Fruit fly (Drosophila melanogaster) whole organism, embryonic: ENCODE measurements around the gene CG9992.

Source experiments
- Abd-B ChIP-seq: fragments of 200-800 bp; sonication (Bioruptor generic); optimal IDR thresholded peaks from 2 replicates; lab custom pipeline; 2018; ENCODE audit warnings: missing biosample characterization, mild to moderate bottlenecking, missing genetic modification characterization, moderate library complexity
- Antp ChIP-seq: fragments of 200-800 bp; sonication (Bioruptor generic); optimal IDR thresholded peaks from 3 replicates; lab custom pipeline; 2016; ENCODE audit warnings: missing biosample characterization, missing genetic modification characterization
- CG11696 ChIP-seq: fragments of 200-800 bp; sonication (Bioruptor generic); IDR thresholded peaks from 2 replicates; pipeline ENCODE4 v1.3.6; 2022; ENCODE audit warnings: missing biosample characterization, missing genetic modification characterization
- CG13123 ChIP-seq: fragments of 200-800 bp; sonication (Bioruptor generic); optimal IDR thresholded peaks from 2 replicates; lab custom pipeline; 2016; ENCODE audit warnings: missing biosample characterization, missing genetic modification characterization
- CG15011 ChIP-seq: fragments of 200-800 bp; sonication (Bioruptor generic); optimal IDR thresholded peaks from 3 replicates; lab custom pipeline; 2018; ENCODE audit warnings: missing biosample characterization, mild to moderate bottlenecking, missing genetic modification characterization
- CG15269 ChIP-seq: fragments of 200-800 bp; sonication (Bioruptor generic); optimal IDR thresholded peaks from 2 replicates; lab custom pipeline; 2018; ENCODE audit warnings: missing biosample characterization, mild to moderate bottlenecking, missing genetic modification characterization, moderate library complexity
- CG1529 ChIP-seq: fragments of 200-800 bp; sonication (Bioruptor generic); optimal IDR thresholded peaks from 3 replicates; lab custom pipeline; 2018; ENCODE audit warnings: missing biosample characterization, missing genetic modification characterization
- CG17186 ChIP-seq: fragments of 200-800 bp; sonication (Bioruptor generic); optimal IDR thresholded peaks from 3 replicates; lab custom pipeline; 2017; ENCODE audit warnings: missing biosample characterization, missing genetic modification reagents, missing genetic modification characterization
- CG17385 ChIP-seq: fragments of 200-800 bp; sonication (Bioruptor generic); optimal IDR thresholded peaks from 3 replicates; lab custom pipeline; 2018; ENCODE audit warnings: missing biosample characterization, mild to moderate bottlenecking, missing genetic modification characterization
- CG17568 ChIP-seq: fragments of 200-800 bp; sonication (Bioruptor generic); optimal IDR thresholded peaks from 2 replicates; lab custom pipeline; 2018; ENCODE audit warnings: missing biosample characterization, mild to moderate bottlenecking, missing genetic modification characterization, moderate library complexity
- CG17802 ChIP-seq: fragments of 200-800 bp; sonication (Bioruptor generic); optimal IDR thresholded peaks from 2 replicates; lab custom pipeline; 2018; ENCODE audit warnings: missing biosample characterization, mild to moderate bottlenecking, missing genetic modification characterization, moderate library complexity
- CG18011 ChIP-seq: fragments of 200-800 bp; sonication (Bioruptor generic); optimal IDR thresholded peaks from 2 replicates; lab custom pipeline; 2017; ENCODE audit warnings: missing biosample characterization, missing genetic modification characterization, mild to moderate bottlenecking, moderate library complexity, missing genotype
- CG18599 ChIP-seq: fragments of 200-800 bp; sonication (Bioruptor generic); optimal IDR thresholded peaks from 3 replicates; lab custom pipeline; 2017; ENCODE audit warnings: missing biosample characterization, missing genetic modification characterization, mild to moderate bottlenecking, moderate library complexity, missing genetic modification reagents
- CG2712 ChIP-seq: fragments of 200-800 bp; optimal IDR thresholded peaks from 3 replicates; lab custom pipeline; 2019; ENCODE audit warnings: missing biosample characterization, mild to moderate bottlenecking, missing genetic modification characterization, moderate library complexity
- CG3163 ChIP-seq: fragments of 200-800 bp; sonication (Bioruptor generic); optimal IDR thresholded peaks from 3 replicates; lab custom pipeline; 2016; ENCODE audit warnings: missing biosample characterization, missing genetic modification characterization
- CG33557 ChIP-seq: fragments of 200-800 bp; sonication (Bioruptor generic); optimal IDR thresholded peaks from 2 replicates; lab custom pipeline; 2019; ENCODE audit warnings: missing biosample characterization, mild to moderate bottlenecking, missing genetic modification characterization, moderate library complexity
- CG3726 ChIP-seq: fragments of 200-800 bp; sonication (Bioruptor generic); IDR thresholded peaks from 3 replicates; pipeline ENCODE4, ENCODE4 v1.3.6; 2022; ENCODE audit warnings: missing biosample characterization, missing genetic modification characterization
- CG3995 ChIP-seq: fragments of 200-800 bp; sonication (Bioruptor generic); optimal IDR thresholded peaks from 3 replicates; lab custom pipeline; 2016; ENCODE audit warnings: missing biosample characterization, missing genetic modification characterization
- CG5245 ChIP-seq: fragments of 200-800 bp; sonication (Bioruptor generic); optimal IDR thresholded peaks from 3 replicates; lab custom pipeline; 2016; ENCODE audit warnings: missing biosample characterization, missing genetic modification characterization
- CG8089 ChIP-seq: fragments of 200-800 bp; sonication (Bioruptor generic); optimal IDR thresholded peaks from 3 replicates; lab custom pipeline; 2016; ENCODE audit warnings: missing biosample characterization, missing genetic modification characterization
- CG8765 ChIP-seq: fragments of 200-800 bp; sonication (Bioruptor generic); IDR thresholded peaks from 2 replicates; pipeline ENCODE4 v1.3.6; 2022; ENCODE audit warnings: missing biosample characterization, missing genetic modification characterization
- CG9437 ChIP-seq: fragments of 200-800 bp; sonication (Bioruptor generic); optimal IDR thresholded peaks from 2 replicates; lab custom pipeline; 2018; ENCODE audit warnings: missing biosample characterization, mild to moderate bottlenecking, missing genetic modification characterization
- CG9609 ChIP-seq: fragments of 200-800 bp; sonication (Bioruptor generic); optimal IDR thresholded peaks from 3 replicates; lab custom pipeline; 2016; ENCODE audit warnings: missing biosample characterization, missing genetic modification characterization
- Doc3 ChIP-seq: fragments of 200-800 bp; sonication (Bioruptor generic); IDR thresholded peaks from 3 replicates; pipeline ENCODE4 v1.3.6; 2022; ENCODE audit warnings: missing biosample characterization, missing genetic modification characterization; ENCODE audit not compliant: partially characterized antibody
- Drgx ChIP-seq: fragments of 200-800 bp; sonication (Bioruptor generic); IDR thresholded peaks from 2 replicates; pipeline ENCODE4 v1.3.6; 2022; ENCODE audit warnings: missing biosample characterization, missing genetic modification characterization
- Elba2 ChIP-seq: fragments of 200-800 bp; sonication (Bioruptor generic); optimal IDR thresholded peaks from 3 replicates; lab custom pipeline; 2016; ENCODE audit warnings: missing biosample characterization, missing genetic modification characterization
- Fer3 ChIP-seq: fragments of 200-800 bp; sonication (Bioruptor generic); optimal IDR thresholded peaks from 2 replicates; lab custom pipeline; 2018; ENCODE audit warnings: missing biosample characterization, mild to moderate bottlenecking, missing genetic modification characterization, moderate library complexity
- Hey ChIP-seq: fragments of 200-800 bp; sonication (Bioruptor generic); optimal IDR thresholded peaks from 3 replicates; lab custom pipeline; 2018; ENCODE audit warnings: missing biosample characterization, mild to moderate bottlenecking, missing genetic modification characterization
- HmgZ ChIP-seq: fragments of 200-800 bp; sonication (Bioruptor generic); optimal IDR thresholded peaks from 2 replicates; lab custom pipeline; 2018; ENCODE audit warnings: missing biosample characterization, mild to moderate bottlenecking, missing genetic modification characterization
- Mad ChIP-seq: fragments of 200-800 bp; sonication (Bioruptor generic); optimal IDR thresholded peaks from 2 replicates; lab custom pipeline; 2016; ENCODE audit warnings: missing biosample characterization, missing genetic modification characterization
- Nf-YA ChIP-seq: fragments of 200-800 bp; sonication (Bioruptor generic); IDR thresholded peaks from 2 replicates; pipeline ENCODE4 v1.3.6; 2022; ENCODE audit warnings: missing biosample characterization, missing genetic modification characterization
- Optix ChIP-seq: fragments of 200-800 bp; sonication (Bioruptor generic); IDR thresholded peaks from 3 replicates; pipeline ENCODE4 v1.3.6; 2022; ENCODE audit warnings: missing biosample characterization, missing genetic modification characterization
- Taf1 ChIP-seq: fragments of 200-800 bp; sonication (Bioruptor generic); IDR thresholded peaks from 2 replicates; pipeline ENCODE4 v1.3.6; 2022; ENCODE audit warnings: missing biosample characterization, missing genetic modification characterization
- Xrp1 ChIP-seq: fragments of 200-800 bp; sonication (Bioruptor generic); IDR thresholded peaks from 2 replicates; pipeline ENCODE4 v1.3.6; 2022; ENCODE audit warnings: missing biosample characterization, missing genetic modification characterization
- az2 ChIP-seq: fragments of 200-800 bp; sonication (Bioruptor generic); optimal IDR thresholded peaks from 3 replicates; lab custom pipeline; 2016; ENCODE audit warnings: missing biosample characterization, missing genetic modification characterization
- bab2 ChIP-seq: fragments of 200-800 bp; sonication (Bioruptor generic); optimal IDR thresholded peaks from 2 replicates; lab custom pipeline; 2016; ENCODE audit warnings: missing biosample characterization, missing genetic modification characterization
- dan ChIP-seq: fragments of 200-800 bp; sonication (Bioruptor generic); IDR thresholded peaks from 2 replicates; pipeline ENCODE4 v1.3.6; 2022; ENCODE audit warnings: missing biosample characterization, missing genetic modification characterization
- ewg ChIP-seq: fragments of 200-800 bp; sonication (Bioruptor generic); optimal IDR thresholded peaks from 3 replicates; lab custom pipeline; 2017; ENCODE audit warnings: mild to moderate bottlenecking, missing biosample characterization, missing genetic modification reagents, missing genetic modification characterization
- knrl ChIP-seq: fragments of 200-800 bp; sonication (Bioruptor generic); IDR thresholded peaks from 3 replicates; pipeline ENCODE4 v1.3.6; 2022; ENCODE audit warnings: missing biosample characterization, missing genetic modification characterization; ENCODE audit not compliant: partially characterized antibody
- lbe ChIP-seq: fragments of 200-800 bp; sonication (Bioruptor generic); optimal IDR thresholded peaks from 2 replicates; lab custom pipeline; 2016; ENCODE audit warnings: missing biosample characterization, mild to moderate bottlenecking, missing genetic modification characterization
- nerfin-1 ChIP-seq: fragments of 200-800 bp; sonication (Bioruptor generic); optimal IDR thresholded peaks from 3 replicates; lab custom pipeline; 2019; ENCODE audit warnings: missing biosample characterization, mild to moderate bottlenecking, missing genetic modification characterization, moderate library complexity
- pfk ChIP-seq: fragments of 200-800 bp; sonication (Bioruptor generic); optimal IDR thresholded peaks from 2 replicates; lab custom pipeline; 2018; ENCODE audit warnings: missing biosample characterization, mild to moderate bottlenecking, missing genetic modification characterization, moderate library complexity
- psq ChIP-seq: fragments of 200-800 bp; sonication (Bioruptor generic); optimal IDR thresholded peaks from 2 replicates; lab custom pipeline; 2017; ENCODE audit warnings: missing biosample characterization, missing genetic modification characterization
- rib ChIP-seq: fragments of 200-800 bp; sonication (Bioruptor generic); IDR thresholded peaks from 2 replicates; pipeline ENCODE4 v1.3.6; 2022; ENCODE audit warnings: missing biosample characterization, missing genetic modification characterization
- row ChIP-seq: fragments of 200-800 bp; sonication (Bioruptor generic); IDR thresholded peaks from 3 replicates; pipeline ENCODE4 v1.3.6; 2022; ENCODE audit warnings: missing biosample characterization, missing genetic modification characterization
- sens ChIP-seq: fragments of 200-800 bp; sonication (Bioruptor generic); peaks from one replicate; lab custom pipeline; 2016; ENCODE audit warnings: missing biosample characterization, missing genetic modification characterization
- tgo ChIP-seq: fragments of 200-800 bp; sonication (Bioruptor generic); IDR thresholded peaks from 3 replicates; pipeline ENCODE4 v1.3.6; 2022; ENCODE audit warnings: missing biosample characterization, missing genetic modification characterization
- trh ChIP-seq: fragments of 200-800 bp; sonication (Bioruptor generic); optimal IDR thresholded peaks from 2 replicates; lab custom pipeline; 2016; ENCODE audit warnings: missing biosample characterization, missing genetic modification characterization
- wek ChIP-seq: fragments of 200-800 bp; sonication (Bioruptor generic); optimal IDR thresholded peaks from 3 replicates; lab custom pipeline; 2018; ENCODE audit warnings: missing biosample characterization, mild to moderate bottlenecking, missing genetic modification characterization, moderate library complexity
- z ChIP-seq: fragments of 200-800 bp; sonication (Bioruptor generic); IDR thresholded peaks from 3 replicates; pipeline ENCODE4 v1.3.6; 2022; ENCODE audit warnings: missing biosample characterization, missing genetic modification characterization

Gene CG9992

dm6 chrX:16332615-16333288 lies 52.0 kb downstream of the CG9992 start (continued):
- TF ChIP-seq CG18011 (peak; percentile 86), CG17802 (tag; lab: Kevin White, UChicago) (peak; percentile 81), CG17186 (GFP tag; lab: Kevin White, UChicago) (peak; percentile 82), CG3726 (GFP tag; lab: Robert Waterston, UW) (no peak; the same call in 2 of the 3 replicates), HmgZ (tag; lab: Kevin White, UChicago) (peak; percentile 97), CG18599 (peak; percentile 97), CG17385 (GFP tag; lab: Kevin White, UChicago) (peak; percentile 94), lbe (GFP tag; lab: Kevin White, UChicago) (peak; percentile 89), Drgx (GFP tag; lab: Robert Waterston, UW) (peak; percentile 95), Taf1 (GFP tag; lab: Robert Waterston, UW) (peak; percentile 81), CG13123 (GFP tag; lab: Kevin White, UChicago) (peak; percentile 88), wek (GFP tag; lab: Kevin White, UChicago) (peak; percentile 84), Abd-B (GFP tag; lab: Kevin White, UChicago) (peak; percentile 93), bab2 (peak; percentile 95), CG3163 (peak; percentile 98), CG3995 (GFP tag; lab: Kevin White, UChicago) (peak; percentile 69), CG5245 (GFP tag; lab: Kevin White, UChicago) (peak; percentile 83), Antp (peak; percentile 94), CG11696 (GFP tag; lab: Robert Waterston, UW) (peak; percentile 98), row (GFP tag; lab: Robert Waterston, UW) (peak; percentile 95), Doc3 (no peak), CG9437 (GFP tag; lab: Kevin White, UChicago) (peak; percentile 94), CG33557 (GFP tag; lab: Kevin White, UChicago) (peak; percentile 96), rib (GFP tag; lab: Robert Waterston, UW) (peak; percentile 87), CG15011 (GFP tag; lab: Kevin White, UChicago) (peak; percentile 95), Elba2 (GFP tag; lab: Kevin White, UChicago) (no peak), sens (GFP tag; lab: Kevin White, UChicago) (peak; percentile 99), Nf-YA (peak; percentile 86), Mad (GFP tag; lab: Kevin White, UChicago) (peak; percentile 94), CG2712 (tag; lab: Kevin White, UChicago) (peak; percentile 98), az2 (GFP tag; lab: Kevin White, UChicago) (peak; percentile 94), knrl (GFP tag; lab: Robert Waterston, UW) (no peak), Hey (tag; lab: Kevin White, UChicago) (no peak), Xrp1 (GFP tag; lab: Robert Waterston, UW) (peak; percentile 94), CG8765 (GFP tag; lab: Robert Waterston, UW) (peak; percentile 85), ewg (GFP tag; lab: Kevin White, UChicago) (peak; percentile 91), CG9609 (peak; percentile 93), Fer3 (tag; lab: Kevin White, UChicago) (peak; percentile 96), dan (GFP tag; lab: Robert Waterston, UW) (no peak), z (GFP tag; lab: Robert Waterston, UW) (no peak), nerfin-1 (peak; percentile 95), pfk (GFP tag; lab: Kevin White, UChicago) (peak; percentile 63), Optix (GFP tag; lab: Robert Waterston, UW) (peak; percentile 91), tgo (GFP tag; lab: Robert Waterston, UW) (peak; percentile 92), trh (peak; percentile 76), CG17568 (GFP tag; lab: Kevin White, UChicago) (peak; percentile 93), CG8089 (GFP tag; lab: Kevin White, UChicago) (peak; percentile 90), psq (GFP tag; lab: Kevin White, UChicago) (peak; percentile 76), CG1529 (peak; percentile 95), CG15269 (tag; lab: Kevin White, UChicago) (peak; percentile 97)
